Fruit fly (Drosophila melanogaster): ENCODE measurements around the gene CG12645.

The CG12645 gene

dm6 chrX:10125629-10126028 lies 27.8 kb upstream of the CG12645 start (continued):
- TF ChIP-seq CG6276 (GFP tag; optimal IDR thresholded peaks at IDR 0.05) (peak; percentile 40), achi (GFP tag; optimal IDR thresholded peaks at IDR 0.05) (peak; percentile 26), CG11902 (GFP tag; optimal IDR thresholded peaks at IDR 0.05) (no peak), Gug (GFP tag; IDR thresholded peaks at IDR 0.05) (peak; percentile 53), dac (GFP tag; optimal IDR thresholded peaks at IDR 0.05) (no peak), CG15336 (GFP tag; IDR thresholded peaks at IDR 0.05) (peak; percentile 74), Sox15 (GFP tag; optimal IDR thresholded peaks at IDR 0.05) (no peak), fd85E (GFP tag; optimal IDR thresholded peaks at IDR 0.05) (no peak), Ets96B (tag; optimal IDR thresholded peaks at IDR 0.05) (peak; percentile 13), Ets21C (GFP tag; optimal IDR thresholded peaks at IDR 0.05) (no peak)

- TF ChIP-seq CG7368 (GFP tag; optimal IDR thresholded peaks at IDR 0.05) (no peak), CG11294 (GFP tag; IDR thresholded peaks at IDR 0.05) (no peak), Smox (GFP tag; optimal IDR thresholded peaks at IDR 0.05) (no peak), pdm3 (GFP tag; optimal IDR thresholded peaks at IDR 0.05) (no peak), Eip93F (GFP tag; optimal IDR thresholded peaks at IDR 0.05) (no peak), Hr38 (GFP tag; optimal IDR thresholded peaks at IDR 0.05) (no peak), CG10669 (GFP tag; optimal IDR thresholded peaks at IDR 0.05) (no peak), vri (GFP tag; optimal IDR thresholded peaks at IDR 0.05) (no peak), CG6276 (GFP tag; optimal IDR thresholded peaks at IDR 0.05) (peak; percentile 46), Ets21C (GFP tag; optimal IDR thresholded peaks at IDR 0.05) (no peak), CG10631 (GFP tag; optimal IDR thresholded peaks at IDR 0.05) (no peak), OdsH (GFP tag; optimal IDR thresholded peaks at IDR 0.05) (peak; percentile 10), CG9139 (GFP tag; optimal IDR thresholded peaks at IDR 0.05) (no peak), Hr39 (GFP tag; optimal IDR thresholded peaks at IDR 0.05) (no peak), CG8632 (GFP tag; optimal IDR thresholded peaks at IDR 0.05) (no peak), CG32006 (GFP tag; optimal IDR thresholded peaks at IDR 0.05) (peak; percentile 71), CG11762 (GFP tag; optimal IDR thresholded peaks at IDR 0.05; ENCODE audit: insufficient read depth) (no peak), svp (GFP tag) (no peak), Hr4 (GFP tag; optimal IDR thresholded peaks at IDR 0.05) (peak; percentile 61), CG1621 (tag; optimal IDR thresholded peaks at IDR 0.05) (no peak), Blimp-1 (GFP tag; optimal IDR thresholded peaks at IDR 0.05) (no peak), fd59A (GFP tag; optimal IDR thresholded peaks at IDR 0.05) (no peak), CG15336 (GFP tag; IDR thresholded peaks at IDR 0.05) (peak; percentile 67), CG3032 (tag; optimal IDR thresholded peaks at IDR 0.05) (no peak), Ets96B (tag; optimal IDR thresholded peaks at IDR 0.05) (no peak), Sox15 (GFP tag; optimal IDR thresholded peaks at IDR 0.05) (no peak), esn (GFP tag; optimal IDR thresholded peaks at IDR 0.05) (no peak), CG16779 (tag; optimal IDR thresholded peaks at IDR 0.05) (no peak), Lpt (GFP tag; optimal IDR thresholded peaks at IDR 0.05) (peak; percentile 0), dsx (GFP tag; optimal IDR thresholded peaks at IDR 0.05; ENCODE audit: poor library complexity, severe bottlenecking) (no peak), CG8119 (GFP tag; IDR thresholded peaks at IDR 0.05) (peak; percentile 40; the same call in 2 of the 3 replicates), spab (GFP tag; optimal IDR thresholded peaks at IDR 0.05) (no peak), Sox14 (GFP tag; optimal IDR thresholded peaks at IDR 0.05) (no peak), fkh (GFP tag; optimal IDR thresholded peaks at IDR 0.05) (no peak), ss (GFP tag; optimal IDR thresholded peaks at IDR 0.05) (no peak), topi (GFP tag; optimal IDR thresholded peaks at IDR 0.05) (no peak), dac (GFP tag; optimal IDR thresholded peaks at IDR 0.05) (no peak), CG34406 (GFP tag; optimal IDR thresholded peaks at IDR 0.05) (no peak), Eip75B (GFP tag; optimal IDR thresholded peaks at IDR 0.05) (no peak), CG6854 (GFP tag; optimal IDR thresholded peaks at IDR 0.05) (no peak), acj6 (GFP tag; optimal IDR thresholded peaks at IDR 0.05) (no peak), CG4318 (GFP tag; optimal IDR thresholded peaks at IDR 0.05) (peak; percentile 6), CG31627 (GFP tag; optimal IDR thresholded peaks at IDR 0.05) (no peak), Eip78C (GFP tag) (peak; percentile 56), CG6792 (GFP tag; optimal IDR thresholded peaks at IDR 0.05) (no peak), net (GFP tag; optimal IDR thresholded peaks at IDR 0.05) (no peak)
These were observed 26.2 kb upstream of the CG12645 start for dm6 chrX:10127204-10127603.
